Fruit fly (Drosophila melanogaster) whole organism, embryonic: ENCODE measurements around the gene CG9240.

Experiments
- Antp ChIP-seq: fragments of 200-800 bp; sonication (Bioruptor generic); optimal IDR thresholded peaks from 3 replicates; lab custom pipeline; 2016; ENCODE audit warnings: missing biosample characterization, missing genetic modification characterization
- B-H2 ChIP-seq: fragments of 200-800 bp; sonication (Bioruptor generic); optimal IDR thresholded peaks from 2 replicates; lab custom pipeline; 2018; ENCODE audit warnings: missing biosample characterization, mild to moderate bottlenecking, missing genetic modification characterization
- CG12299 ChIP-seq: fragments of 200-800 bp; sonication (Bioruptor generic); optimal IDR thresholded peaks from 2 replicates; lab custom pipeline; 2018; ENCODE audit warnings: missing biosample characterization, mild to moderate bottlenecking, missing genetic modification characterization
- CG14050 ChIP-seq: fragments of 200-800 bp; sonication (Bioruptor generic); IDR thresholded peaks from 3 replicates; pipeline ENCODE4 v1.3.6; 2022; ENCODE audit warnings: missing biosample characterization, missing genetic modification characterization
- CG14441 ChIP-seq: fragments of 200-800 bp; sonication (Bioruptor generic); IDR thresholded peaks from 2 replicates; pipeline ENCODE4 v1.3.6; 2022; ENCODE audit warnings: missing biosample characterization, missing genetic modification characterization
- CG14965 ChIP-seq: fragments of 200-800 bp; sonication (Bioruptor generic); optimal IDR thresholded peaks from 2 replicates; lab custom pipeline; 2016; ENCODE audit warnings: missing biosample characterization, missing genetic modification characterization, borderline replicate concordance
- CG15073 ChIP-seq: fragments of 200-800 bp; sonication (Bioruptor generic); optimal IDR thresholded peaks from 2 replicates; lab custom pipeline; 2016; ENCODE audit warnings: missing biosample characterization, missing genetic modification characterization
- CG1529 ChIP-seq: fragments of 200-800 bp; sonication (Bioruptor generic); optimal IDR thresholded peaks from 3 replicates; lab custom pipeline; 2018; ENCODE audit warnings: missing biosample characterization, missing genetic modification characterization
- CG15696 ChIP-seq: fragments of 200-800 bp; sonication (Bioruptor generic); optimal IDR thresholded peaks from 2 replicates; lab custom pipeline; 2019; ENCODE audit warnings: missing biosample characterization, mild to moderate bottlenecking, missing genetic modification characterization, moderate library complexity
- CG1647 ChIP-seq: fragments of 200-800 bp; sonication (Bioruptor generic); optimal IDR thresholded peaks from 3 replicates; lab custom pipeline; 2016; ENCODE audit warnings: missing biosample characterization, missing genetic modification characterization
- CG16813 ChIP-seq: fragments of 200-800 bp; sonication (Bioruptor generic); IDR thresholded peaks from 3 replicates; pipeline ENCODE4 v1.3.6; 2022; ENCODE audit warnings: missing biosample characterization, missing genetic modification characterization; ENCODE audit not compliant: partially characterized antibody
- CG16815 ChIP-seq: fragments of 200-800 bp; sonication (Bioruptor generic); optimal IDR thresholded peaks from 3 replicates; lab custom pipeline; 2017; ENCODE audit warnings: missing biosample characterization, mild to moderate bottlenecking, missing genetic modification characterization
- CG2889 ChIP-seq: fragments of 200-800 bp; sonication (Bioruptor generic); IDR thresholded peaks from 3 replicates; pipeline ENCODE4 v1.3.6; 2022; ENCODE audit warnings: missing biosample characterization, missing genetic modification characterization
- CG31441 ChIP-seq: fragments of 200-800 bp; sonication (Bioruptor generic); IDR thresholded peaks from 2 replicates; pipeline ENCODE4 v1.3.6; 2022; ENCODE audit warnings: missing biosample characterization, missing genetic modification characterization
- CG34422 ChIP-seq: fragments of 200-800 bp; sonication (Bioruptor generic); IDR thresholded peaks from 3 replicates; pipeline ENCODE4 v1.3.6; 2022; ENCODE audit warnings: missing biosample characterization, missing genetic modification characterization
- CG4328 ChIP-seq: fragments of 200-800 bp; sonication (Bioruptor generic); optimal IDR thresholded peaks from 3 replicates; lab custom pipeline; 2017; ENCODE audit warnings: missing biosample characterization, missing genetic modification reagents, missing genetic modification characterization
- CG4424 ChIP-seq: fragments of 200-800 bp; sonication (Bioruptor generic); optimal IDR thresholded peaks from 3 replicates; lab custom pipeline; 2016; ENCODE audit warnings: missing biosample characterization, missing genetic modification characterization
- CG7928 ChIP-seq: fragments of 200-800 bp; sonication (Bioruptor generic); optimal IDR thresholded peaks from 2 replicates; lab custom pipeline; 2017; ENCODE audit warnings: missing biosample characterization, mild to moderate bottlenecking, missing genetic modification characterization
- CG8944 ChIP-seq: fragments of 200-800 bp; sonication (Bioruptor generic); optimal IDR thresholded peaks from 3 replicates; lab custom pipeline; 2016; ENCODE audit warnings: missing biosample characterization, missing genetic modification characterization
- D19A ChIP-seq: fragments of 200-800 bp; optimal IDR thresholded peaks from 3 replicates; lab custom pipeline; 2019; ENCODE audit warnings: missing biosample characterization, mild to moderate bottlenecking, missing genetic modification characterization, moderate library complexity
- Dip2 ChIP-seq: fragments of 200-800 bp; sonication (Bioruptor generic); IDR thresholded peaks from 2 replicates; pipeline ENCODE4 v1.3.6; 2022; ENCODE audit warnings: missing biosample characterization, missing genetic modification characterization
- Dref ChIP-seq: fragments of 200-800 bp; sonication (Bioruptor generic); IDR thresholded peaks from 2 replicates; pipeline ENCODE4 v1.3.6; 2022; ENCODE audit warnings: missing biosample characterization, missing genetic modification characterization
- Ets97D ChIP-seq: fragments of 200-800 bp; sonication (Bioruptor generic); optimal IDR thresholded peaks from 3 replicates; lab custom pipeline; 2016; ENCODE audit warnings: missing biosample characterization, missing genetic modification characterization
- HLHmδ ChIP-seq: fragments of 200-800 bp; sonication (Bioruptor generic); optimal IDR thresholded peaks from 2 replicates; lab custom pipeline; 2018; ENCODE audit warnings: missing biosample characterization, mild to moderate bottlenecking, missing genetic modification characterization, moderate library complexity
- Jarid2 ChIP-seq: fragments of 200-800 bp; sonication (Bioruptor generic); optimal IDR thresholded peaks from 3 replicates; lab custom pipeline; 2017; ENCODE audit warnings: mild to moderate bottlenecking, missing biosample characterization, missing genetic modification reagents, missing genetic modification characterization
- Mrtf ChIP-seq: fragments of 200-800 bp; sonication (Bioruptor generic); IDR thresholded peaks from 3 replicates; pipeline ENCODE4 v1.3.6; 2022; ENCODE audit warnings: missing biosample characterization, missing genetic modification characterization
- NFAT ChIP-seq: fragments of 200-800 bp; sonication (Bioruptor generic); IDR thresholded peaks from 2 replicates; pipeline ENCODE4 v1.3.6; 2022; ENCODE audit warnings: missing biosample characterization, missing genetic modification characterization
- NfI ChIP-seq: fragments of 200-800 bp; sonication (Bioruptor generic); optimal IDR thresholded peaks from 3 replicates; lab custom pipeline; 2018; ENCODE audit warnings: missing biosample characterization, mild to moderate bottlenecking, missing genetic modification characterization, moderate library complexity
- Oaz ChIP-seq: fragments of 200-800 bp; sonication (Bioruptor generic); IDR thresholded peaks from 2 replicates; pipeline ENCODE4 v1.3.6; 2022; ENCODE audit warnings: missing biosample characterization, missing genetic modification characterization
- Oli ChIP-seq: fragments of 200-800 bp; sonication (Bioruptor generic); optimal IDR thresholded peaks from 2 replicates; lab custom pipeline; 2018; ENCODE audit warnings: missing biosample characterization, mild to moderate bottlenecking, missing genetic modification characterization, moderate library complexity
- Tbp ChIP-seq: fragments of >200 bp; optimal IDR thresholded peaks from 2 replicates; lab custom pipeline; 2018; ENCODE audit warnings: missing biosample characterization, missing genetic modification characterization
- Trl ChIP-seq, 3 experiments: fragments of >200 bp in 2 of 3; fragments of 200-800 bp in 1 of 3; sonication (Bioruptor generic) in 1 of 3; optimal IDR thresholded peaks; 2 replicates in 1 of 3; 3 replicates in 2 of 3; lab custom pipeline; 2016 to 2017; ENCODE audit warnings: missing biosample characterization in 1 of 3, missing genetic modification characterization in 1 of 3
- Vsx1 ChIP-seq: fragments of 200-800 bp; sonication (Bioruptor generic); optimal IDR thresholded peaks from 2 replicates; lab custom pipeline; 2017; ENCODE audit warnings: missing biosample characterization, mild to moderate bottlenecking, missing genetic modification characterization, missing genetic modification reagents
- ato ChIP-seq: fragments of 200-800 bp; sonication (Bioruptor generic); IDR thresholded peaks from 2 replicates; pipeline ENCODE4 v1.3.6; 2022; ENCODE audit warnings: missing biosample characterization, missing genetic modification characterization; ENCODE audit not compliant: partially characterized antibody
- disco-r ChIP-seq: fragments of 200-800 bp; sonication (Bioruptor generic); optimal IDR thresholded peaks from 2 replicates; lab custom pipeline; 2016; ENCODE audit warnings: missing biosample characterization, missing genetic modification characterization
- dmrt11E ChIP-seq: fragments of 200-800 bp; sonication (Bioruptor generic); optimal IDR thresholded peaks from 3 replicates; lab custom pipeline; 2018; ENCODE audit warnings: missing biosample characterization, mild to moderate bottlenecking, missing genetic modification characterization, moderate library complexity
- ewg ChIP-seq: fragments of 200-800 bp; sonication (Bioruptor generic); optimal IDR thresholded peaks from 3 replicates; lab custom pipeline; 2017; ENCODE audit warnings: mild to moderate bottlenecking, missing biosample characterization, missing genetic modification reagents, missing genetic modification characterization
- hb ChIP-seq: fragments of 200-800 bp; sonication (Bioruptor generic); IDR thresholded peaks from 3 replicates; pipeline ENCODE4 v1.3.6; 2022; ENCODE audit warnings: missing biosample characterization, missing genetic modification characterization; ENCODE audit not compliant: partially characterized antibody
- jigr1 ChIP-seq: fragments of 200-800 bp; sonication (Bioruptor generic); IDR thresholded peaks from 3 replicates; pipeline ENCODE4 v1.3.6; 2022; ENCODE audit warnings: missing biosample characterization, missing genetic modification characterization
- maf-S ChIP-seq: fragments of 200-800 bp; sonication (Bioruptor generic); optimal IDR thresholded peaks from 2 replicates; lab custom pipeline; 2016; ENCODE audit warnings: missing biosample characterization, missing genetic modification characterization
- mirr ChIP-seq: fragments of 200-800 bp; sonication (Bioruptor generic); optimal IDR thresholded peaks from 3 replicates; lab custom pipeline; 2018; ENCODE audit warnings: missing biosample characterization, mild to moderate bottlenecking, missing genetic modification characterization
- mld ChIP-seq: fragments of 200-800 bp; sonication (Bioruptor generic); IDR thresholded peaks from 3 replicates; pipeline ENCODE4 v1.3.6; 2022; ENCODE audit warnings: missing biosample characterization, missing genetic modification characterization; ENCODE audit not compliant: partially characterized antibody
- nom ChIP-seq: fragments of 200-800 bp; sonication (Bioruptor generic); optimal IDR thresholded peaks from 2 replicates; lab custom pipeline; 2017; ENCODE audit warnings: missing biosample characterization, missing genetic modification characterization, mild to moderate bottlenecking, moderate library complexity, missing genetic modification reagents
- phol ChIP-seq: fragments of 200-800 bp; sonication (Bioruptor generic); optimal IDR thresholded peaks from 3 replicates; lab custom pipeline; 2018; ENCODE audit warnings: missing biosample characterization, mild to moderate bottlenecking, missing genetic modification characterization, moderate library complexity
- schlank ChIP-seq: fragments of 200-800 bp; sonication (Bioruptor generic); optimal IDR thresholded peaks from 2 replicates; lab custom pipeline; 2018; ENCODE audit warnings: missing biosample characterization, mild to moderate bottlenecking, missing genetic modification characterization
- sima ChIP-seq: fragments of 200-800 bp; sonication (Bioruptor generic); optimal IDR thresholded peaks from 2 replicates; lab custom pipeline; 2016; ENCODE audit warnings: missing biosample characterization, missing genetic modification characterization
- slp2 ChIP-seq: fragments of 200-800 bp; sonication (Bioruptor generic); optimal IDR thresholded peaks from 2 replicates; lab custom pipeline; 2016; ENCODE audit warnings: missing biosample characterization, missing genetic modification characterization
- unpg ChIP-seq: fragments of 200-800 bp; sonication (Bioruptor generic); optimal IDR thresholded peaks from 3 replicates; lab custom pipeline; 2018; ENCODE audit warnings: missing biosample characterization, mild to moderate bottlenecking, missing genetic modification characterization, moderate library complexity
- zfh2 ChIP-seq: fragments of 200-800 bp; sonication (Bioruptor generic); optimal IDR thresholded peaks from 2 replicates; lab custom pipeline; 2016; ENCODE audit warnings: missing biosample characterization, missing genetic modification characterization

The CG9240 gene

dm6 chrX:15697581-15698208, 3.4 kb downstream of the CG9240 start (continued):
- TF ChIP-seq CG31441 (peak; percentile 97), CG4424 (peak; percentile 90), hb (GFP tag; lab: Robert Waterston, UW) (no peak), CG14441 (GFP tag; lab: Robert Waterston, UW) (peak; percentile 92), Dip2 (GFP tag; lab: Robert Waterston, UW) (peak; percentile 62), Ets97D (GFP tag; lab: Kevin White, UChicago) (no peak), CG14965 (no peak), CG7928 (GFP tag; lab: Kevin White, UChicago) (peak; percentile 45), Jarid2 (peak; percentile 68), Oaz (peak; percentile 84), Oli (peak; percentile 90), ato (GFP tag; lab: Robert Waterston, UW) (no peak), NfI (GFP tag; lab: Kevin White, UChicago) (peak; percentile 90), schlank (tag; lab: Kevin White, UChicago) (peak; percentile 80), CG1529 (GFP tag; lab: Kevin White, UChicago) (peak; percentile 72), unpg (GFP tag; lab: Kevin White, UChicago) (peak; percentile 94), slp2 (peak; percentile 43), jigr1 (GFP tag; lab: Robert Waterston, UW) (peak; percentile 75; the same call in 2 of the 3 replicates), NFAT (GFP tag; lab: Robert Waterston, UW) (peak; percentile 92), nom (GFP tag; lab: Kevin White, UChicago) (peak; percentile 65), CG8944 (GFP tag; lab: Kevin White, UChicago) (peak; percentile 14), CG16815 (GFP tag; lab: Kevin White, UChicago) (peak; percentile 83), HLHmδ (GFP tag; lab: Kevin White, UChicago) (no peak), dmrt11E (peak; percentile 74), Tbp (no peak), CG16813 (GFP tag; lab: Robert Waterston, UW) (no peak), CG12299 (peak; percentile 94), CG2889 (GFP tag; lab: Robert Waterston, UW) (peak; percentile 82; the same call in 2 of the 3 replicates), CG4328 (GFP tag; lab: Kevin White, UChicago) (peak; percentile 83), phol (peak; percentile 93), CG15073 (GFP tag; lab: Kevin White, UChicago) (peak; percentile 43), D19A (tag; lab: Kevin White, UChicago) (peak; percentile 82), mirr (peak; percentile 82), Mrtf (GFP tag; lab: Robert Waterston, UW) (peak; percentile 91), B-H2 (peak; percentile 92), maf-S (GFP tag; lab: Kevin White, UChicago) (no peak), Trl (optimal IDR thresholded peaks at IDR 0.05; lab: Kevin White, UChicago) (no peak), Trl (GFP tag; optimal IDR thresholded peaks at IDR 0.05; lab: Kevin White, UChicago) (peak; percentile 58), CG34422 (GFP tag; lab: Robert Waterston, UW) (peak; percentile 96), mld (GFP tag; lab: Robert Waterston, UW) (no peak), Dref (GFP tag; lab: Robert Waterston, UW) (peak; percentile 42), CG1647 (GFP tag; lab: Kevin White, UChicago) (peak; percentile 68), Antp (GFP tag; lab: Kevin White, UChicago) (peak; percentile 16), zfh2 (GFP tag; lab: Kevin White, UChicago) (peak; percentile 77), disco-r (GFP tag; lab: Kevin White, UChicago) (peak; percentile 9), Vsx1 (GFP tag; lab: Kevin White, UChicago) (peak; percentile 79), CG15696 (tag; lab: Kevin White, UChicago) (peak; percentile 84), CG14050 (GFP tag; lab: Robert Waterston, UW) (peak; percentile 87), ewg (GFP tag; lab: Kevin White, UChicago) (peak; percentile 80), sima (GFP tag; lab: Kevin White, UChicago) (no peak)
